Fruit fly (Drosophila melanogaster) whole organism: ENCODE data around the gene CG13074.

Experiments used
- CG8478 ChIP-seq: fragments of >200 bp; optimal IDR thresholded peaks from 2 replicates; lab custom pipeline; 2018; ENCODE audit warnings: inconsistent platforms
- EcR ChIP-seq, 2 experiments: fragments of >200 bp; optimal IDR thresholded peaks; 2 replicates each; lab custom pipeline; 2017; ENCODE audit warnings: missing biosample characterization in 2 of 2, missing genetic modification characterization in 2 of 2, missing genetic modification reagents in 2 of 2
- pan ChIP-seq: fragments of >200 bp; optimal IDR thresholded peaks from 2 replicates; lab custom pipeline; 2017
- usp ChIP-seq: fragments of >200 bp; optimal IDR thresholded peaks from 2 replicates; lab custom pipeline; 2017; ENCODE audit warnings: missing biosample characterization, missing genetic modification characterization, mixed read lengths

- TF ChIP-seq EcR (GFP tag; optimal IDR thresholded peaks at IDR 0.05; lab: Kevin White, UChicago): no peak
- no peak for TF ChIP-seq pan (lab: Kevin White, UChicago)
- no peak for TF ChIP-seq usp (GFP tag; lab: Kevin White, UChicago)
- TF ChIP-seq CG8478: no peak
These were observed 49.2 kb upstream of the CG13074 start for dm6 chr3L:16146539-16146934.
